Worm (Caenorhabditis elegans) whole organism, mixed stage, embryonic: ENCODE data around the gene ule-3.

Experiments
- M03D4.4 ChIP-seq: sonication (generic microtip); optimal IDR thresholded peaks from 2 replicates; lab custom pipeline; 2017; ENCODE audit warnings: mild to moderate bottlenecking, missing genetic modification characterization, missing compliant biosample characterization
- bed-3 ChIP-seq: fragments of 200-800 bp; sonication (Bioruptor generic); optimal IDR thresholded peaks from 3 replicates; lab custom pipeline; 2018; ENCODE audit warnings: mild to moderate bottlenecking, missing genetic modification characterization, moderate library complexity, missing compliant biosample characterization
- blmp-1 ChIP-seq: fragments of 150-350 bp; optimal IDR thresholded peaks from 2 replicates; lab custom pipeline; 2014; ENCODE audit warnings: missing biosample characterization, missing genetic modification characterization
- ceh-39 ChIP-seq: fragments of 150-350 bp; optimal IDR thresholded peaks from 2 replicates; lab custom pipeline; 2014; ENCODE audit warnings: missing biosample characterization, missing genetic modification characterization
- ceh-43 ChIP-seq: fragments of 200-800 bp; sonication (Bioruptor generic); optimal IDR thresholded peaks from 2 replicates; lab custom pipeline; 2018; ENCODE audit warnings: mild to moderate bottlenecking, missing genetic modification characterization, moderate library complexity, missing compliant biosample characterization
- ceh-83 ChIP-seq: fragments of 200-800 bp; sonication (Bioruptor generic); optimal IDR thresholded peaks from 2 replicates; lab custom pipeline; 2018; ENCODE audit warnings: mild to moderate bottlenecking, missing genetic modification characterization, missing compliant biosample characterization
- ces-1 ChIP-seq: fragments of 150-350 bp; optimal IDR thresholded peaks from 2 replicates; lab custom pipeline; 2014; ENCODE audit warnings: missing biosample characterization, missing genetic modification reagents, missing genetic modification characterization
- cnd-1 ChIP-seq: fragments of 200-800 bp; sonication (Bioruptor generic); optimal IDR thresholded peaks from 2 replicates; lab custom pipeline; 2018; ENCODE audit warnings: mild to moderate bottlenecking, missing genetic modification characterization, missing compliant biosample characterization
- elt-1 ChIP-seq: sonication (generic microtip); optimal IDR thresholded peaks from 2 replicates; lab custom pipeline; 2017; ENCODE audit warnings: missing genetic modification characterization, mild to moderate bottlenecking, missing compliant biosample characterization, antibody characterized with exemption, moderate library complexity, borderline replicate concordance; ENCODE audit not compliant: insufficient read depth
- elt-3 ChIP-seq: fragments of 150-350 bp; optimal IDR thresholded peaks from 2 replicates; lab custom pipeline; 2014; ENCODE audit warnings: missing biosample characterization, missing genetic modification characterization
- flh-1 ChIP-seq: fragments of 200-800 bp; sonication (Bioruptor generic); optimal IDR thresholded peaks from 2 replicates; lab custom pipeline; 2018; ENCODE audit warnings: mild to moderate bottlenecking, missing genetic modification characterization, moderate library complexity, missing compliant biosample characterization
- hlh-1 ChIP-seq: fragments of 150-350 bp; optimal IDR thresholded peaks from 2 replicates; lab custom pipeline; 2014; ENCODE audit warnings: missing biosample characterization, missing genetic modification reagents, missing genetic modification characterization
- lin-13 ChIP-seq: fragments of 150-350 bp; optimal IDR thresholded peaks from 2 replicates; lab custom pipeline; 2014; ENCODE audit warnings: missing biosample characterization, missing genetic modification characterization
- lin-32 ChIP-seq: fragments of 200-800 bp; sonication (Bioruptor generic); optimal IDR thresholded peaks from 2 replicates; lab custom pipeline; 2018; ENCODE audit warnings: mild to moderate bottlenecking, missing genetic modification characterization, missing compliant biosample characterization
- lsy-2 ChIP-seq: fragments of 150-350 bp; optimal IDR thresholded peaks from 2 replicates; lab custom pipeline; 2014; ENCODE audit warnings: missing biosample characterization, missing genetic modification characterization
- mab-5 ChIP-seq: fragments of 150-350 bp; optimal IDR thresholded peaks from 2 replicates; lab custom pipeline; 2014; ENCODE audit warnings: missing biosample characterization, missing genetic modification characterization
- mep-1 ChIP-seq: fragments of 150-350 bp; optimal IDR thresholded peaks from 2 replicates; lab custom pipeline; 2017; ENCODE audit warnings: missing biosample characterization, missing genetic modification reagents, missing genetic modification characterization, inconsistent platforms
- mls-2 ChIP-seq: sonication (generic microtip); optimal IDR thresholded peaks from 2 replicates; lab custom pipeline; 2016; ENCODE audit warnings: mild to moderate bottlenecking, missing genetic modification characterization, moderate library complexity, missing compliant biosample characterization
- nhr-12 ChIP-seq: fragments of 150-350 bp; optimal IDR thresholded peaks from 2 replicates; lab custom pipeline; 2014; ENCODE audit warnings: missing biosample characterization, missing genetic modification characterization
- nhr-2 ChIP-seq: fragments of 150-350 bp; optimal IDR thresholded peaks from 2 replicates; lab custom pipeline; 2014; ENCODE audit warnings: missing biosample characterization, missing genetic modification characterization
- nhr-237 ChIP-seq: fragments of 150-350 bp; optimal IDR thresholded peaks from 2 replicates; lab custom pipeline; 2014; ENCODE audit warnings: missing biosample characterization, missing genetic modification characterization
- nhr-28 ChIP-seq: fragments of 150-350 bp; optimal IDR thresholded peaks from 2 replicates; lab custom pipeline; 2014; ENCODE audit warnings: missing biosample characterization, missing genetic modification characterization
- pha-4 ChIP-seq: fragments of 150-350 bp; optimal IDR thresholded peaks from 2 replicates; lab custom pipeline; 2018; ENCODE audit warnings: missing biosample characterization, missing genetic modification reagents, missing genetic modification characterization
- sem-2 ChIP-seq: fragments of 200-800 bp; sonication (Bioruptor generic); optimal IDR thresholded peaks from 2 replicates; lab custom pipeline; 2018; ENCODE audit warnings: mild to moderate bottlenecking, missing genetic modification characterization, missing compliant biosample characterization
- snpc-4 ChIP-seq: fragments of 150-350 bp; optimal IDR thresholded peaks from 2 replicates; lab custom pipeline; 2014; ENCODE audit warnings: missing biosample characterization, missing genetic modification characterization
- sptf-1 ChIP-seq: sonication (generic microtip); optimal IDR thresholded peaks from 2 replicates; lab custom pipeline; 2017; ENCODE audit warnings: mild to moderate bottlenecking, missing genetic modification characterization, moderate library complexity, missing compliant biosample characterization
- tbx-8 ChIP-seq: fragments of 200-800 bp; sonication (Bioruptor generic); optimal IDR thresholded peaks from 2 replicates; lab custom pipeline; 2018; ENCODE audit warnings: mild to moderate bottlenecking, missing genetic modification characterization, moderate library complexity, missing compliant biosample characterization
- unc-120 ChIP-seq: sonication (generic microtip); optimal IDR thresholded peaks from 2 replicates; lab custom pipeline; 2017; ENCODE audit warnings: missing genetic modification characterization, missing compliant biosample characterization; ENCODE audit not compliant: poor library complexity, severe bottlenecking
- unc-39 ChIP-seq: fragments of 150-350 bp; optimal IDR thresholded peaks from 2 replicates; lab custom pipeline; 2014; ENCODE audit warnings: missing biosample characterization, missing genetic modification characterization
- unc-62 ChIP-seq: fragments of 150-350 bp; optimal IDR thresholded peaks from 2 replicates; lab custom pipeline; 2014; ENCODE audit warnings: missing biosample characterization, missing genetic modification reagents, missing genetic modification characterization
- zip-8 ChIP-seq: fragments of 150-350 bp; optimal IDR thresholded peaks from 2 replicates; lab custom pipeline; 2014; ENCODE audit warnings: missing biosample characterization, missing genetic modification characterization
- ztf-11 ChIP-seq: fragments of 150-350 bp; optimal IDR thresholded peaks from 2 replicates; lab custom pipeline; 2014; ENCODE audit warnings: missing biosample characterization, missing genetic modification characterization

ule-3 gene

DNA sequence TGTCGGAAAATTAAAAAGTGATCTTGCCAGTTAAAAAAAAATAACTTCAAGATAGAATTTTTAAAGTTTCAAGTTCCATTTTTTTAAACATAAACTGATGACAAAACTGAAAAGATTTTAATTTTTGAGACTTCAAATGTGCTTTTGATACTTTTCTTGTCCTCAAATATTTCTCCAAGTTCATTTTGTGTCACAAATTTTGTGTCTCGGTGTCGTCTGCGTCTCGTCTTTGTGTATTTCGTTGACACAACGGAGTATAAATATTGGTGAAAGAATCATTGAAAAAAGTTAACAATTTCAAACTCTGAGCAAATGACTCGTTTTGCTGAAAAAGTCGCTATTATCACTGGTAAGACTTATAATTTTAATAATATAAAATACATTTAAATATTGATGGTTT is 9.6 kb upstream of the ule-3 start, which contains the start of gene D1054.8:
D1054.8 (plus strand) TSS at position 301 of the 400 bp plus-strand sequence.
- TF ChIP-seq snpc-4 (tag; lab: Kevin White, UChicago) (no peak), pha-4 (tag; lab: Kevin White, UChicago) (no peak), bed-3 (no peak), lin-13 (tag; lab: Kevin White, UChicago) (no peak), ztf-11 (tag; lab: Kevin White, UChicago) (no peak), ceh-43 (GFP tag; lab: Kevin White, UChicago) (no peak), mab-5 (tag; lab: Kevin White, UChicago) (no peak), mep-1 (tag; lab: Kevin White, UChicago) (no peak), sptf-1 (tag; lab: Kevin White, UChicago) (no peak), flh-1 (no peak), nhr-2 (tag; lab: Kevin White, UChicago) (no peak), elt-3 (tag; lab: Kevin White, UChicago) (no peak), ces-1 (GFP tag; lab: Kevin White, UChicago) (no peak), unc-120 (no peak), ceh-83 (GFP tag; lab: Kevin White, UChicago) (no peak), nhr-28 (tag; lab: Kevin White, UChicago) (no peak), unc-39 (tag; lab: Kevin White, UChicago) (no peak)

DNA sequence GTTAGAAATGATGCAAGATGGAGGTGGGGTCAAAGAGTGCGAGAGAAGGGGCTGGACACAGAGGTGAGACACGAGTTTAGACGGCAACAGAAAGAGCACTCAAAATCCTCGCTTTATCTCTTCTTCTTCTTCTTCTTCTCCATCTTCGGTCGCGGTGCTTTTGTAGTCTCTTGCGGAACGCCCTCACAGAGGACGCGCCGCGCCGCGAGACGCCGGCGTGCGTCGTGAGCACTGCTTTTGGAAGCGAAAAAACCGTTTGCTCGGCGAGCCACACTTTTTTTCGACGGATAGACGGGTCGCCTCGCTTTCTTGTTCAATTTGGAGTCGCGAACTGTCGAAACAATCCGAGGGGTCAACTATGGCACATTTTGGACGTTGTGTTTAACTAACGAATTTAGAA is 2.7 kb upstream of the ule-3 start, which contains the start of gene D1054.9:
D1054.9 (minus strand) TSS at position 137 of the 400 bp plus-strand sequence.
- TF ChIP-seq hlh-1 (tag; lab: Kevin White, UChicago) (no peak), nhr-28 (tag; lab: Kevin White, UChicago) (no peak), zip-8 (tag; lab: Kevin White, UChicago) (no peak)

DNA sequence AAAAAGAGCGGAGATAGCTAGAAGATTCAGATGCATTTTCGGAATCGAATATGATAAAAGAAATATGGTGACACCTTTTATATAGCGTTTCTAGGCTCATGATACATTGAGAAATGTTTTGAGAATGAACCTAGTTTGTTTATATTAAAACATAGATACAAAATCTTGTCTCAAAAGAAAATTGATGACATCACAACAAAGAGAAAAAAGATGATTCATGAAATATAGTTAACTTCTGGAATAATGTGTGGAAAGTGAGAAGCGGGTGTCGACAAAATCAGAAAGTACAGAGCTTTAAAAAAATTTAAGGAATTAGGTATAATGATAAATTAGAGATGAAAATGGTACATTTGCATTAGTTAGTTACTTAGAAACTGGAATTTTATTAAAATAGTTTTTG is 823 bp upstream of the ule-3 start, which contains the start of gene D1054.10:
D1054.10 (minus strand) TSS at position 101 of the 400 bp plus-strand sequence.
- TF ChIP-seq cnd-1 (tag; lab: Kevin White, UChicago) (no peak), sem-2 (GFP tag; lab: Kevin White, UChicago) (no peak), unc-39 (tag; lab: Kevin White, UChicago) (no peak), pha-4 (tag; lab: Kevin White, UChicago) (no peak), ceh-43 (GFP tag; lab: Kevin White, UChicago) (no peak)

DNA sequence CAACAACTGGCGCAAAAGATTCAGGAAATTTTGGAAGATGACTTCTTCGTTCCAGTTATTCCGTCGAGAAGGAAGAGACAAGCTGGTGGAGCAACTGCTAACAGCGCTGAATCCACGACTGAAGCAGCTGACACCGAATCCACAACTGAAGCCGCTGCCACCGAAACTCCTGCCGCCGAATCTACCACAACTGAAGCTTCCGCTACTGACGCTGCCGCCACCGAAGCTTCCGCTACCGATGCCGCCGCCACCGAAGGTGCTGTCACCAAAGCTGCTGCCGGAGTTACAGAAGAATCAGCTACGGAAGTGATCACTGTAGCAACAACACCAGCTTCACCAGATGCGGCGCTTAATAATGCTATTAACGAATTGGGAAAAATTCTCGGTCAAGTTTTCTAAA is 865 bp downstream of the ule-3 start:
- TF ChIP-seq nhr-237 (tag; lab: Kevin White, UChicago) (no peak), lsy-2 (tag; lab: Kevin White, UChicago) (no peak), mep-1 (tag; lab: Kevin White, UChicago) (no peak), unc-62 (GFP tag; lab: Kevin White, UChicago) (no peak), M03D4.4 (tag; lab: Kevin White, UChicago) (no peak), ceh-39 (tag; lab: Kevin White, UChicago) (no peak)
- TF ChIP-seq, all 35 proteins: peak for 0

DNA sequence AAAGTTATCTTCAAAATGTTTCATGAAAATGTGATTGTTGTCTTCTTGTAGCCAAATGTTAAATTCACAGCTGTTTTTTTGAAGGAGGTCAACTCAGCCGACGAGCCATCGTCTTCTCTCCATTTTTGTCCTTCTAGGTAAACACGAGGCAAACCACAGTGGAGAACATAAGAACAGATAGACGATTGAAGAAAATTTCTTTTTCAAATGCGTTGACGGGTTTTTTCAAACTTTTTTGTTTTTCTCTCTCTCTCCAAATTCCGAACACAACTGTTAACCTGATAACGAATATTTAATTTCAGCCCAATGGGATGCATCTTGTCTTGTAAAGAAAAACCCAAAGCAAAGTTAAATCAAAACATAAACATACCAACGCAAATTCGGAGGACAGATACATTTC is 1.9 kb downstream of the ule-3 start, which contains the start of gene D1054.19:
D1054.19 (plus strand) TSS at position 301 of the 400 bp plus-strand sequence.
- TF ChIP-seq nhr-2 (tag; lab: Kevin White, UChicago) (no peak), unc-120 (no peak), pha-4 (tag; lab: Kevin White, UChicago) (no peak), blmp-1 (no peak), snpc-4 (tag; lab: Kevin White, UChicago) (no peak), ceh-39 (tag; lab: Kevin White, UChicago) (no peak), elt-1 (tag; lab: Kevin White, UChicago) (no peak), tbx-8 (no peak), zip-8 (tag; lab: Kevin White, UChicago) (no peak), elt-3 (tag; lab: Kevin White, UChicago) (no peak), nhr-28 (tag; lab: Kevin White, UChicago) (no peak), mls-2 (tag; lab: Kevin White, UChicago) (no peak), lin-32 (GFP tag; lab: Kevin White, UChicago) (no peak), sem-2 (GFP tag; lab: Kevin White, UChicago) (no peak), bed-3 (no peak), nhr-12 (tag; lab: Kevin White, UChicago) (no peak), flh-1 (no peak)
- TF ChIP-seq, all 35 proteins: peak for 0
